Worm (Caenorhabditis elegans): ENCODE data around the gene F44E5.17.
A peak's percentile ranks its signal among the peaks of the same experiment; 100 is the strongest.

The F44E5.17 gene

DNA sequence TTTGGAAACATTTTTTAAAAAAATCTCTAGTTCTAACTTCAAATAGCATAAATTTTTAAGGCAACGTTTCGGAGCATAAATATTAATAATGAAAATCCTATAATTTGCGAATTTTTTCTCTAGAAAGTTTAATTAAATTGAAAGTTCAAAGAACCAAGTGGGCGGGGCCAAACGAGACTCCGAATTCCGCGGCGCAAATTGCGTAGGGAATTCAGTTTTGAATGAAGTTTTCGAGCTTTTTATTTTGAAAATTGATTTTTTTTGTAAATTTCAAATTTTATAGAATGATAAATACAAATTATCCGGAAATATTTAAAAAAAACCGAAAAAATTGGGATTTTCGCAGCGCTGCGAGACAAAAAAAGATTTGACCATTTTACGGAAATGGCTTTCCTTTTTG is 27.6 kb downstream of the F44E5.17 start:
- TF ChIP-seq spr-3 (GFP tag; optimal IDR thresholded peaks at IDR 0.05): peak; percentile 77
- no peak for TF ChIP-seq cey-2 (tag; optimal IDR thresholded peaks at IDR 0.05; ENCODE audit: borderline replicate concordance, insufficient read depth)
- TF ChIP-seq nhr-48 (tag; optimal IDR thresholded peaks at IDR 0.05): no peak
- TF ChIP-seq madf-9 (GFP tag; conservative IDR thresholded peaks at IDR 0.05): no peak
- no peak for TF ChIP-seq nhr-42 (GFP tag; IDR thresholded peaks at IDR 0.05)
- TF ChIP-seq T20F7.1 (GFP tag; optimal IDR thresholded peaks at IDR 0.05): peak; percentile 87
- TF ChIP-seq unc-130 (GFP tag; optimal IDR thresholded peaks at IDR 0.05): no peak
- no peak for TF ChIP-seq pha-4 (GFP tag; IDR thresholded peaks at IDR 0.05)
- TF ChIP-seq pha-4 (tag; optimal IDR thresholded peaks at IDR 0.05): no peak
- no peak for TF ChIP-seq fos-1 (tag; optimal IDR thresholded peaks at IDR 0.05)
- TF ChIP-seq spr-1 (tag; optimal IDR thresholded peaks at IDR 0.05): peak; percentile 89
- no peak for TF ChIP-seq nhr-11 (tag; optimal IDR thresholded peaks at IDR 0.05)
- no peak for TF ChIP-seq nhr-6 (tag; optimal IDR thresholded peaks at IDR 0.05)
- no peak for TF ChIP-seq snpc-1.2 (GFP tag; IDR thresholded peaks at IDR 0.05)
- no peak for TF ChIP-seq Y105C5A.15 (GFP tag; IDR thresholded peaks at IDR 0.05)
- TF ChIP-seq ama-1 (optimal IDR thresholded peaks at IDR 0.05): no peak
- TF ChIP-seq Y48G9A.11 (GFP tag; IDR thresholded peaks at IDR 0.05): peak; percentile 71
- TF ChIP-seq duxl-1 (tag; optimal IDR thresholded peaks at IDR 0.05; ENCODE audit: poor library complexity): no peak
- TF ChIP-seq mdl-1 (tag; optimal IDR thresholded peaks at IDR 0.05): no peak
- no peak for TF ChIP-seq nhr-111 (GFP tag; optimal IDR thresholded peaks at IDR 0.05)
- TF ChIP-seq ceh-44 (GFP tag; IDR thresholded peaks at IDR 0.05): no peak
- TF ChIP-seq ZK546.5 (tag; optimal IDR thresholded peaks at IDR 0.05): no peak
- no peak for TF ChIP-seq F37D6.2 (tag; optimal IDR thresholded peaks at IDR 0.05)
- TF ChIP-seq arid-1 (GFP tag; conservative IDR thresholded peaks at IDR 0.05): no peak

DNA sequence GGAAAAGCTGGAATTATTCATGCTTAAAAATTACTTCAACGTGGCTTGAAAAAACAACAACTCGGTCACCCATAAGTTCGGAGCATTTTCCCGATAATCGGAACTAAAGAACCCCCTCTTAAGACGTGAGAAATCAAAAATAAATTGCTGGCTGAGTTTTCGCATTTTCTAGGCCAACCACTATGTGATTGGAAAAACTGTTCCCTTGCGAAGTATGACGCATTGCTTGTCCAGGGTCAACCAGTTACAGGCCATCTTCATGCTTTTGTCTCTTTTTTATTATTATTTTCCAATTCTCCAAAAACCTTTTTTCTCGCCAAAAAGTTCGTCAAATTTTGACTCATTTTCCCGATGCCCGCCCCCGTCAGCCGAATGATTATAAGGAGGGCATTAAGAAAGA is 28.3 kb downstream of the F44E5.17 start, which contains the start of gene F13D12.3:
F13D12.3 (plus strand) TSS at position 301 of the 400 bp plus-strand sequence.
- TF ChIP-seq nhr-6 (tag; optimal IDR thresholded peaks at IDR 0.05) (no peak), aha-1 (tag) (peak; percentile 21)

DNA sequence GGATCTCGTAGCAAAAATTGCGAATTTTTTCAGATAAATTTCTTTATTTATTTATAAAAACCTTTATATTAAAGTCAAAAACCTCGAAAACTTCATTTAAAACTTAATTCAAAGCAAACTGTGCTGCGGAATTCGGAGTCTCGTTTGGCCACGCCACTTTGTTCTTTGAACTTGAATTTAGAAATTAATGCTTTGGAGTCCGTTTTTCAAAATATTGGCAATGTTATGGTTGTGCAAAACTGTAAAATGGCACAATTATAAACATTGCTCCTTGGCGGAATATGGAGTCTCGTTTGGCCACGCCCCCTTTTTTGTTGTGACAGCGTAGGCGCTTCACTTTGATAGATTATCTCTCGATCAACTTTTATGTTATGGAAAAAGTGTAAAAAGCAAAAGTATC is 28.9 kb downstream of the F44E5.17 start:
- TF ChIP-seq Y48G9A.11 (GFP tag; IDR thresholded peaks at IDR 0.05) (peak; percentile 76), spr-3 (GFP tag; optimal IDR thresholded peaks at IDR 0.05) (peak; percentile 93), T20F7.1 (GFP tag; optimal IDR thresholded peaks at IDR 0.05) (peak; percentile 91), zfp-2 (tag; optimal IDR thresholded peaks at IDR 0.05) (no peak), spr-1 (tag; optimal IDR thresholded peaks at IDR 0.05) (peak; percentile 95)

DNA sequence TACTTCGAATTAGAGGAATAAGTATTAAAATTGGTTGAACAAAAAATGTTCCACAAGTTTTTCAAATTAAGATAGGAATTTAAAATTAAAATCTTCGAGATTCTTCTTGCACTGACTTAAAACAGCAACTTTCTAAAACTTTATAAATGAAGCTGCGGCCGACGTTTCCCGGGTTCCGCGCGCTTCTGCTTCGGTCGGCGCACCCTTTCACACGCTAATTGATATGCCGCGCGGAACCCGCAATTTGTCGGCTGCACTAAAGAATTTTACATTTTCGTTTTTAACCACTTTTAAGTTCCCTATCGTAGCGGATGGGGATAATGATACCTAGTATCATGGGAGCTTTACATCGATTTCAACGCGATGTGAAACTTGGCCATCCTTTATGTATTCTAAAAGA is 33.7 kb downstream of the F44E5.17 start:
- TF ChIP-seq snpc-4 (tag; optimal IDR thresholded peaks at IDR 0.05) (peak; percentile 56), lim-7 (GFP tag; IDR thresholded peaks at IDR 0.05) (no peak)

DNA sequence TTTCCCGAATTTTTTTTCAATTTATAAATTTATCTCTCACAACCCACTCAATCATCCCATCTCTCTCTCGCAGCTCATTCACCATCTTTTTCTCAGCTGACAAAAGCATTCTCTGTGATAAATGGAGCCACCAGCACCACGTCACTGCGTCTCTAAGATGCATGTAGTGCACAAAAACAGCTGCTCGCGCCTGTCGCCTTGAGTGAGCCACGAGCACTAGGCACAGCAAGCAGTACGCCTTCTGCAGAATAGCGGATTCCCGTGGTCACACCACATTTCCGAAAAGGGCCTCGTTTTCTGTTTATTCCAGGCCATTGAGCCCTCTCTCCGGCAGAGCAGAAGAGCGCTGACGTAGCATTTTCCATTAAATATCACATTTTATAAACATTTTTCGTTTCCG is 34.8 kb downstream of the F44E5.17 start, which contains the start of gene F13D12.10:
F13D12.10 (plus strand) TSS at position 231 of the 400 bp plus-strand sequence.
- TF ChIP-seq lsy-2 (tag; optimal IDR thresholded peaks at IDR 0.05) (peak in 1 of 2 experiments; percentile 21), nhr-11 (tag; optimal IDR thresholded peaks at IDR 0.05) (peak; percentile 59), hif-1 (tag; optimal IDR thresholded peaks at IDR 0.05) (peak in 1 of 2 experiments; percentile 34), fkh-10 (GFP tag; optimal IDR thresholded peaks at IDR 0.05) (no peak), hlh-11 (tag; optimal IDR thresholded peaks at IDR 0.05) (peak; percentile 75), unc-39 (tag; optimal IDR thresholded peaks at IDR 0.05) (no peak), madf-5 (GFP tag; IDR thresholded peaks at IDR 0.05) (no peak), hmg-1.1 (GFP tag; IDR thresholded peaks at IDR 0.05) (peak; percentile 35; the same call in 1 of the 2 replicates), ceh-32 (tag; optimal IDR thresholded peaks at IDR 0.05; ENCODE audit: poor library complexity) (no peak), lin-29 (GFP tag; IDR thresholded peaks at IDR 0.05) (no peak), gei-8 (GFP tag; optimal IDR thresholded peaks at IDR 0.05) (no peak), aha-1 (tag) (peak; percentile 31), mdl-1 (tag; optimal IDR thresholded peaks at IDR 0.05) (peak in 1 of 2 experiments; percentile 27), jun-1 (tag; optimal IDR thresholded peaks at IDR 0.05) (no peak), snpc-1.2 (GFP tag; IDR thresholded peaks at IDR 0.05) (no peak), dmd-6 (GFP tag; IDR thresholded peaks at IDR 0.05) (no peak; the same call in 1 of the 2 replicates), hlh-30 (tag; optimal IDR thresholded peaks at IDR 0.05; ENCODE audit: insufficient read depth) (peak; percentile 62), ztf-7 (tag; optimal IDR thresholded peaks at IDR 0.05) (no peak), spr-1 (tag; optimal IDR thresholded peaks at IDR 0.05) (peak; percentile 3), ceh-20 (GFP tag; IDR thresholded peaks at IDR 0.05) (peak; percentile 17; the same call in 1 of the 2 replicates)

Data from whole organism, L4 larva.